Worm (Caenorhabditis elegans) whole organism, L1 larva: ENCODE measurements around the gene K07H8.8.

Source experiments
- C04F5.9 ChIP-seq: sonication (generic microtip); optimal IDR thresholded peaks from 2 replicates; lab custom pipeline; 2016; ENCODE audit warnings: missing genetic modification characterization, missing compliant biosample characterization
- C16A3.4 ChIP-seq: fragments of 150-350 bp; optimal IDR thresholded peaks from 2 replicates; lab custom pipeline; 2014; ENCODE audit warnings: missing biosample characterization, missing genetic modification characterization
- ceh-63 ChIP-seq: fragments of 200-800 bp; sonication (Bioruptor generic); optimal IDR thresholded peaks from 2 replicates; lab custom pipeline; 2018; ENCODE audit warnings: mild to moderate bottlenecking, missing genetic modification characterization, missing compliant biosample characterization
- ceh-8 ChIP-seq: fragments of 200-800 bp; sonication (Bioruptor generic); optimal IDR thresholded peaks from 2 replicates; lab custom pipeline; 2018; ENCODE audit warnings: mild to moderate bottlenecking, missing genetic modification characterization, moderate library complexity, missing compliant biosample characterization
- ceh-82 ChIP-seq, 3 experiments: fragments of 150-350 bp in 1 of 3; sonication (generic microtip) in 2 of 3; optimal IDR thresholded peaks; 2 replicates each; lab custom pipeline; 2014 to 2017; ENCODE audit warnings: missing biosample characterization in 3 of 3, missing genetic modification characterization in 3 of 3
- ces-1 ChIP-seq: fragments of 150-350 bp; optimal IDR thresholded peaks from 2 replicates; lab custom pipeline; 2014; ENCODE audit warnings: missing biosample characterization, missing genetic modification reagents, missing genetic modification characterization
- dpl-1 ChIP-seq, 3 experiments: fragments of 150-350 bp in 2 of 3; sonication (generic microtip) in 1 of 3; optimal IDR thresholded peaks; 2 replicates each; lab custom pipeline; 2014 to 2017; ENCODE audit warnings: missing biosample characterization in 3 of 3, missing genetic modification characterization in 3 of 3, missing genetic modification reagents in 3 of 3
- dsc-1 ChIP-seq: sonication (generic microtip); optimal IDR thresholded peaks from 2 replicates; lab custom pipeline; 2016; ENCODE audit warnings: mild to moderate bottlenecking, missing genetic modification characterization, missing compliant biosample characterization
- efl-1 ChIP-seq, 4 experiments: fragments of 150-350 bp; optimal IDR thresholded peaks in 3 of 4; peaks in 1 of 4; 1 replicate in 1 of 4; 2 replicates in 3 of 4; lab custom pipeline; 2014; ENCODE audit warnings: missing biosample characterization in 2 of 4, missing genetic modification characterization in 2 of 4, missing genetic modification reagents in 2 of 4
- elt-2 ChIP-seq: sonication (generic microtip); optimal IDR thresholded peaks from 2 replicates; lab custom pipeline; 2016; ENCODE audit warnings: missing genetic modification characterization, mild to moderate bottlenecking, inconsistent platforms, missing compliant biosample characterization, missing genetic modification reagents
- elt-3 ChIP-seq, 6 experiments: fragments of 150-350 bp in 1 of 6; sonication (generic microtip); optimal IDR thresholded peaks; 2 replicates each; lab custom pipeline; 2017 to 2018; ENCODE audit warnings: missing biosample characterization in 6 of 6, missing genetic modification characterization in 6 of 6, inconsistent platforms in 1 of 6
- ets-5 ChIP-seq: fragments of 200-800 bp; sonication (Bioruptor generic); IDR thresholded peaks from 2 replicates; pipeline ENCODE4 v1.3.6; 2022; ENCODE audit warnings: missing genetic modification characterization, missing compliant biosample characterization
- fkh-10 ChIP-seq: sonication (generic microtip); optimal IDR thresholded peaks from 2 replicates; lab custom pipeline; 2017; ENCODE audit warnings: missing biosample characterization, missing genetic modification reagents, missing genetic modification characterization
- fkh-8 ChIP-seq: sonication (generic microtip); optimal IDR thresholded peaks from 2 replicates; lab custom pipeline; 2016; ENCODE audit warnings: mild to moderate bottlenecking, missing genetic modification characterization, missing compliant biosample characterization
- fos-1 ChIP-seq: fragments of 150-350 bp; optimal IDR thresholded peaks from 2 replicates; lab custom pipeline; 2014; ENCODE audit warnings: missing biosample characterization, missing genetic modification characterization
- grh-1 ChIP-seq: fragments of 200-800 bp; sonication (Bioruptor generic); IDR thresholded peaks from 2 replicates; pipeline ENCODE4 v1.3.6; 2022; ENCODE audit warnings: missing genetic modification reagents, missing genetic modification characterization, missing compliant biosample characterization
- hlh-17 ChIP-seq: fragments of 200-800 bp; sonication (Bioruptor generic); optimal IDR thresholded peaks from 2 replicates; lab custom pipeline; 2018; ENCODE audit warnings: missing genetic modification characterization, mild to moderate bottlenecking, missing compliant biosample characterization, moderate library complexity, borderline replicate concordance
- isw-1 ChIP-seq: fragments of 200-800 bp; sonication (Bioruptor generic); IDR thresholded peaks from 2 replicates; pipeline ENCODE4 v1.3.6; 2022; ENCODE audit warnings: missing genetic modification characterization, missing compliant biosample characterization
- lin-13 ChIP-seq: fragments of 150-350 bp; optimal IDR thresholded peaks from 2 replicates; lab custom pipeline; 2014; ENCODE audit warnings: missing biosample characterization, missing genetic modification reagents, missing genetic modification characterization
- lin-14 ChIP-seq: fragments of 200-800 bp; sonication (Bioruptor generic); optimal IDR thresholded peaks from 2 replicates; lab custom pipeline; 2018; ENCODE audit warnings: mild to moderate bottlenecking, missing genetic modification characterization, moderate library complexity, missing compliant biosample characterization
- lin-15B ChIP-seq: fragments of 150-350 bp; sonication (generic microtip); optimal IDR thresholded peaks from 3 replicates; lab custom pipeline; 2014; ENCODE audit warnings: missing biosample characterization, missing genetic modification characterization
- lir-3 ChIP-seq: sonication (generic microtip); optimal IDR thresholded peaks from 2 replicates; lab custom pipeline; 2016; ENCODE audit warnings: mild to moderate bottlenecking, missing genetic modification characterization, moderate library complexity, missing compliant biosample characterization; ENCODE audit not compliant: poor library complexity
- mef-2 ChIP-seq: fragments of 150-350 bp; optimal IDR thresholded peaks from 2 replicates; lab custom pipeline; 2014; ENCODE audit warnings: missing biosample characterization, missing genetic modification characterization
- mep-1 ChIP-seq: fragments of 150-350 bp; optimal IDR thresholded peaks from 2 replicates; lab custom pipeline; 2014; ENCODE audit warnings: missing biosample characterization, missing genetic modification characterization
- nhr-11 ChIP-seq: fragments of 150-350 bp; optimal IDR thresholded peaks from 2 replicates; lab custom pipeline; 2014; ENCODE audit warnings: missing biosample characterization, missing genetic modification characterization
- nhr-12 ChIP-seq: sonication (generic microtip); optimal IDR thresholded peaks from 2 replicates; lab custom pipeline; 2017; ENCODE audit warnings: missing biosample characterization, missing genetic modification characterization
- nhr-19 ChIP-seq: fragments of 200-800 bp; sonication (Bioruptor generic); conservative IDR thresholded peaks from 2 replicates; pipeline ENCODE4 v1.3.6; 2022; ENCODE audit warnings: missing genetic modification characterization, missing compliant biosample characterization
- nhr-28 ChIP-seq: fragments of 150-350 bp; optimal IDR thresholded peaks from 2 replicates; lab custom pipeline; 2014; ENCODE audit warnings: missing biosample characterization, missing genetic modification characterization
- nhr-71 ChIP-seq: sonication (generic microtip); optimal IDR thresholded peaks from 2 replicates; lab custom pipeline; 2016; ENCODE audit warnings: mild to moderate bottlenecking, missing genetic modification characterization, moderate library complexity, missing compliant biosample characterization
- nhr-76 ChIP-seq: sonication (generic microtip); optimal IDR thresholded peaks from 2 replicates; lab custom pipeline; 2017; ENCODE audit warnings: missing biosample characterization, missing genetic modification characterization
- nhr-77 ChIP-seq: fragments of 150-350 bp; optimal IDR thresholded peaks from 2 replicates; lab custom pipeline; 2014; ENCODE audit warnings: missing biosample characterization, missing genetic modification characterization
- nhr-90 ChIP-seq: sonication (generic microtip); optimal IDR thresholded peaks from 2 replicates; lab custom pipeline; 2016; ENCODE audit warnings: mild to moderate bottlenecking, missing genetic modification characterization, missing compliant biosample characterization; ENCODE audit not compliant: poor library complexity
- rnt-1 ChIP-seq: sonication (generic microtip); optimal IDR thresholded peaks from 2 replicates; lab custom pipeline; 2016; ENCODE audit warnings: mild to moderate bottlenecking, missing genetic modification characterization, moderate library complexity, missing compliant biosample characterization
- skn-1 ChIP-seq: fragments of 150-350 bp; optimal IDR thresholded peaks from 2 replicates; lab custom pipeline; 2014; ENCODE audit warnings: missing biosample characterization, missing genetic modification characterization
- snu-23 ChIP-seq: sonication (generic microtip); optimal IDR thresholded peaks from 2 replicates; lab custom pipeline; 2016; ENCODE audit warnings: missing genetic modification characterization, missing compliant biosample characterization
- sptf-1 ChIP-seq: fragments of 150-350 bp; optimal IDR thresholded peaks from 2 replicates; lab custom pipeline; 2014; ENCODE audit warnings: missing biosample characterization, missing genetic modification characterization
- swsn-7 ChIP-seq: sonication (generic microtip); optimal IDR thresholded peaks from 2 replicates; lab custom pipeline; 2016; ENCODE audit warnings: missing genetic modification characterization, missing compliant biosample characterization
- tbx-2 ChIP-seq: sonication (generic microtip); optimal IDR thresholded peaks from 2 replicates; lab custom pipeline; 2016; ENCODE audit warnings: missing genetic modification characterization, missing compliant biosample characterization
- tlp-1 ChIP-seq: fragments of 150-350 bp; optimal IDR thresholded peaks from 2 replicates; lab custom pipeline; 2014; ENCODE audit warnings: missing biosample characterization, missing genetic modification characterization
- unc-130 ChIP-seq: fragments of 150-350 bp; optimal IDR thresholded peaks from 2 replicates; lab custom pipeline; 2017; ENCODE audit warnings: missing biosample characterization, missing genetic modification characterization, inconsistent platforms
- unc-30 ChIP-seq: sonication (generic microtip); optimal IDR thresholded peaks from 2 replicates; lab custom pipeline; 2017; ENCODE audit warnings: missing biosample characterization, missing genetic modification characterization
- unc-86 ChIP-seq: sonication (generic microtip); optimal IDR thresholded peaks from 2 replicates; lab custom pipeline; 2016; ENCODE audit warnings: missing genetic modification characterization, missing compliant biosample characterization
- unc-98 ChIP-seq: fragments of 200-800 bp; sonication (Bioruptor generic); IDR thresholded peaks from 2 replicates; pipeline ENCODE4 v1.3.6; 2022; ENCODE audit warnings: missing genetic modification characterization, missing compliant biosample characterization
- vab-15 ChIP-seq: sonication (generic microtip); optimal IDR thresholded peaks from 2 replicates; lab custom pipeline; 2017; ENCODE audit warnings: missing genotype, mild to moderate bottlenecking, missing genetic modification characterization, missing compliant biosample characterization
- zag-1 ChIP-seq: fragments of 150-350 bp; optimal IDR thresholded peaks from 2 replicates; lab custom pipeline; 2014; ENCODE audit warnings: missing biosample characterization, missing genetic modification characterization
- zip-4 ChIP-seq: fragments of 200-800 bp; sonication (Bioruptor generic); optimal IDR thresholded peaks from 2 replicates; lab custom pipeline; 2018; ENCODE audit warnings: mild to moderate bottlenecking, missing genetic modification characterization, moderate library complexity, missing compliant biosample characterization
- ztf-4 ChIP-seq: fragments of 150-350 bp; optimal IDR thresholded peaks from 2 replicates; lab custom pipeline; 2014; ENCODE audit warnings: missing biosample characterization, missing genetic modification characterization

Gene K07H8.8

ce11 chrIV:8301925-8302324 is 33.7 kb upstream of the K07H8.8 start (continued):
- TF ChIP-seq lin-14 (GFP tag; lab: Kevin White, UChicago) (peak; percentile 76), nhr-12 (tag; lab: Kevin White, UChicago) (no peak), fkh-8 (tag; lab: Kevin White, UChicago) (no peak), hlh-17 (no peak), dsc-1 (tag; lab: Kevin White, UChicago) (no peak), rnt-1 (tag; lab: Kevin White, UChicago) (no peak), isw-1 (GFP tag; lab: Robert Waterston, UW) (no peak), nhr-28 (no peak), ceh-82 (tag; optimal IDR thresholded peaks at IDR 0.05; lab: Kevin White, UChicago) (peak in 1 of 3 experiments; percentile 30), ces-1 (no peak), sptf-1 (no peak), nhr-19 (GFP tag; lab: Robert Waterston, UW) (0 out of 2 replicates have a peak, but pooled peaks have one; percentile 32), efl-1 (optimal IDR thresholded peaks at IDR 0.05; lab: Kevin White, UChicago) (peak; percentile 16 to 51), efl-1 (GFP tag; optimal IDR thresholded peaks at IDR 0.05 in 1 of 2; lab: Kevin White, UChicago) (peak; percentile 2 to 93), ceh-8 (GFP tag; lab: Kevin White, UChicago) (no peak), nhr-90 (peak; percentile 20), snu-23 (GFP tag; lab: Kevin White, UChicago) (peak; percentile 77), tlp-1 (no peak), unc-86 (tag; lab: Kevin White, UChicago) (no peak), skn-1 (no peak), mep-1 (tag; lab: Kevin White, UChicago) (no peak), dpl-1 (GFP tag; optimal IDR thresholded peaks at IDR 0.05; lab: Kevin White, UChicago) (peak in 2 of 3 experiments; percentile 12 to 46), unc-30 (tag; lab: Kevin White, UChicago) (no peak), unc-130 (tag; lab: Kevin White, UChicago) (no peak), zip-4 (GFP tag; lab: Kevin White, UChicago) (no peak), grh-1 (GFP tag; lab: Robert Waterston, UW) (peak; percentile 63), fkh-10 (GFP tag; lab: Kevin White, UChicago) (no peak), zag-1 (no peak), ztf-4 (tag; lab: Kevin White, UChicago) (no peak), fos-1 (tag; lab: Kevin White, UChicago) (no peak), lin-13 (no peak), C16A3.4 (tag; lab: Kevin White, UChicago) (no peak), nhr-77 (tag; lab: Kevin White, UChicago) (peak; percentile 14), unc-98 (GFP tag; lab: Robert Waterston, UW) (no peak), ceh-63 (GFP tag; lab: Kevin White, UChicago) (no peak), vab-15 (tag; lab: Kevin White, UChicago) (no peak), nhr-71 (tag; lab: Kevin White, UChicago) (peak; percentile 47), swsn-7 (tag; lab: Kevin White, UChicago) (no peak), tbx-2 (tag; lab: Kevin White, UChicago) (peak; percentile 27), ets-5 (no peak), C04F5.9 (tag; lab: Kevin White, UChicago) (no peak), elt-3 (tag; optimal IDR thresholded peaks at IDR 0.05; lab: Kevin White, UChicago) (peak in 4 of 6 experiments; percentile 17 to 65 (median 36)), elt-2 (tag; lab: Kevin White, UChicago) (no peak), nhr-11 (tag; lab: Kevin White, UChicago) (no peak), lir-3 (no peak), lin-15B (tag; lab: Kevin White, UChicago) (no peak), nhr-76 (tag; lab: Kevin White, UChicago) (no peak), mef-2 (tag; lab: Kevin White, UChicago) (no peak)
